Worm (Caenorhabditis elegans) whole organism, late embryonic: Measurements from ENCODE around the gene fbxb-61.

Experiments used
- C38D4.7 ChIP-seq: fragments of 200-800 bp; sonication (Bioruptor generic); optimal IDR thresholded peaks from 2 replicates; lab custom pipeline; 2018; ENCODE audit warnings: mild to moderate bottlenecking, missing genetic modification characterization, moderate library complexity, missing compliant biosample characterization
- F13H6.1 ChIP-seq: sonication (generic microtip); optimal IDR thresholded peaks from 2 replicates; lab custom pipeline; 2016; ENCODE audit warnings: missing genetic modification characterization, missing compliant biosample characterization
- ceh-2 ChIP-seq: sonication (generic microtip); optimal IDR thresholded peaks from 2 replicates; lab custom pipeline; 2016; ENCODE audit warnings: missing genotype, missing genetic modification characterization, missing compliant biosample characterization
- ceh-6 ChIP-seq: fragments of 200-800 bp; sonication (Bioruptor generic); optimal IDR thresholded peaks from 2 replicates; lab custom pipeline; 2018; ENCODE audit warnings: mild to moderate bottlenecking, missing genetic modification characterization, missing compliant biosample characterization
- elt-2 ChIP-seq: sonication (generic microtip); optimal IDR thresholded peaks from 2 replicates; lab custom pipeline; 2016; ENCODE audit warnings: missing genetic modification reagents, missing genetic modification characterization, missing compliant biosample characterization
- mec-3 ChIP-seq: sonication (generic microtip); optimal IDR thresholded peaks from 2 replicates; lab custom pipeline; 2016; ENCODE audit warnings: borderline replicate concordance, missing genetic modification characterization, missing compliant biosample characterization
- nhr-11 ChIP-seq: fragments of 150-350 bp; optimal IDR thresholded peaks from 2 replicates; lab custom pipeline; 2014; ENCODE audit warnings: missing biosample characterization, missing genetic modification characterization
- nhr-232 ChIP-seq: sonication (generic microtip); optimal IDR thresholded peaks from 2 replicates; lab custom pipeline; 2016; ENCODE audit warnings: missing genetic modification characterization, missing compliant biosample characterization
- pax-1 ChIP-seq: fragments of 150-350 bp; optimal IDR thresholded peaks from 2 replicates; lab custom pipeline; 2014; ENCODE audit warnings: missing biosample characterization, missing genetic modification characterization
- syd-9 ChIP-seq: sonication (generic microtip); optimal IDR thresholded peaks from 2 replicates; lab custom pipeline; 2016; ENCODE audit warnings: mild to moderate bottlenecking, missing genetic modification characterization, moderate library complexity, missing compliant biosample characterization
- zip-5 ChIP-seq: sonication (generic microtip); optimal IDR thresholded peaks from 2 replicates; lab custom pipeline; 2016; ENCODE audit warnings: missing genetic modification characterization, missing compliant biosample characterization

ce11 chrV:19354506-19354905 is 50.6 kb downstream of the fbxb-61 start:
- TF ChIP-seq zip-5 (tag; lab: Kevin White, UChicago): no peak
- no peak for TF ChIP-seq F13H6.1 (tag; lab: Kevin White, UChicago)
- no peak for TF ChIP-seq mec-3 (tag; lab: Kevin White, UChicago)
- TF ChIP-seq nhr-232: no peak
- TF ChIP-seq elt-2 (tag; lab: Kevin White, UChicago): peak; percentile 56
- no peak for TF ChIP-seq ceh-6 (GFP tag; lab: Kevin White, UChicago)
- no peak for TF ChIP-seq pax-1
- TF ChIP-seq ceh-2 (tag; lab: Kevin White, UChicago): no peak
- no peak for TF ChIP-seq nhr-11
- TF ChIP-seq syd-9 (tag; lab: Kevin White, UChicago): no peak
- TF ChIP-seq C38D4.7 (GFP tag; lab: Kevin White, UChicago): no peak
